Worm (Caenorhabditis elegans) whole organism, L1 larva: ENCODE measurements around the gene sri-27.

Experiments used
- C16A3.4 ChIP-seq: fragments of 150-350 bp; optimal IDR thresholded peaks from 2 replicates; lab custom pipeline; 2014; ENCODE audit warnings: missing biosample characterization, missing genetic modification characterization
- C34B4.2 ChIP-seq: sonication (generic microtip); optimal IDR thresholded peaks from 2 replicates; lab custom pipeline; 2017; ENCODE audit warnings: mild to moderate bottlenecking, missing genetic modification characterization, missing compliant biosample characterization
- F16B12.6 ChIP-seq: fragments of 150-350 bp; optimal IDR thresholded peaks from 2 replicates; lab custom pipeline; 2014; ENCODE audit warnings: missing biosample characterization, missing genetic modification characterization
- Y116A8C.19 ChIP-seq: sonication (generic microtip); optimal IDR thresholded peaks from 2 replicates; lab custom pipeline; 2016; ENCODE audit warnings: missing compliant biosample characterization, missing genetic modification characterization, borderline replicate concordance
- blmp-1 ChIP-seq: fragments of 150-350 bp; optimal IDR thresholded peaks from 2 replicates; lab custom pipeline; 2014; ENCODE audit warnings: missing biosample characterization, missing genetic modification characterization
- ceh-63 ChIP-seq: fragments of 200-800 bp; sonication (Bioruptor generic); optimal IDR thresholded peaks from 2 replicates; lab custom pipeline; 2018; ENCODE audit warnings: mild to moderate bottlenecking, missing genetic modification characterization, missing compliant biosample characterization
- ceh-82 ChIP-seq, 3 experiments: fragments of 150-350 bp in 1 of 3; sonication (generic microtip) in 2 of 3; optimal IDR thresholded peaks; 2 replicates each; lab custom pipeline; 2014 to 2017; ENCODE audit warnings: missing biosample characterization in 3 of 3, missing genetic modification characterization in 3 of 3
- ceh-88 ChIP-seq: fragments of 200-800 bp; sonication (Bioruptor generic); IDR thresholded peaks from 2 replicates; pipeline ENCODE4 v1.3.6; 2022; ENCODE audit warnings: missing genetic modification characterization, missing compliant biosample characterization
- ceh-90 ChIP-seq: sonication (generic microtip); optimal IDR thresholded peaks from 2 replicates; lab custom pipeline; 2016; ENCODE audit warnings: missing genetic modification characterization, missing compliant biosample characterization
- dsc-1 ChIP-seq: sonication (generic microtip); optimal IDR thresholded peaks from 2 replicates; lab custom pipeline; 2016; ENCODE audit warnings: mild to moderate bottlenecking, missing genetic modification characterization, missing compliant biosample characterization
- efl-1 ChIP-seq, 4 experiments: fragments of 150-350 bp; optimal IDR thresholded peaks in 3 of 4; peaks in 1 of 4; 1 replicate in 1 of 4; 2 replicates in 3 of 4; lab custom pipeline; 2014; ENCODE audit warnings: missing biosample characterization in 2 of 4, missing genetic modification characterization in 2 of 4, missing genetic modification reagents in 2 of 4
- elt-2 ChIP-seq: sonication (generic microtip); optimal IDR thresholded peaks from 2 replicates; lab custom pipeline; 2016; ENCODE audit warnings: missing genetic modification characterization, mild to moderate bottlenecking, inconsistent platforms, missing compliant biosample characterization, missing genetic modification reagents
- elt-3 ChIP-seq, 6 experiments: fragments of 150-350 bp in 1 of 6; sonication (generic microtip); optimal IDR thresholded peaks; 2 replicates each; lab custom pipeline; 2017 to 2018; ENCODE audit warnings: missing biosample characterization in 6 of 6, missing genetic modification characterization in 6 of 6, inconsistent platforms in 1 of 6
- ets-5 ChIP-seq: fragments of 200-800 bp; sonication (Bioruptor generic); IDR thresholded peaks from 2 replicates; pipeline ENCODE4 v1.3.6; 2022; ENCODE audit warnings: missing genetic modification characterization, missing compliant biosample characterization
- fkh-10 ChIP-seq: sonication (generic microtip); optimal IDR thresholded peaks from 2 replicates; lab custom pipeline; 2017; ENCODE audit warnings: missing biosample characterization, missing genetic modification reagents, missing genetic modification characterization
- fkh-8 ChIP-seq: sonication (generic microtip); optimal IDR thresholded peaks from 2 replicates; lab custom pipeline; 2016; ENCODE audit warnings: mild to moderate bottlenecking, missing genetic modification characterization, missing compliant biosample characterization
- grh-1 ChIP-seq: fragments of 200-800 bp; sonication (Bioruptor generic); IDR thresholded peaks from 2 replicates; pipeline ENCODE4 v1.3.6; 2022; ENCODE audit warnings: missing genetic modification reagents, missing genetic modification characterization, missing compliant biosample characterization
- hpl-2 ChIP-seq: fragments of 150-350 bp; optimal IDR thresholded peaks from 2 replicates; lab custom pipeline; 2014; ENCODE audit warnings: missing biosample characterization, missing genetic modification reagents, missing genetic modification characterization
- isw-1 ChIP-seq: fragments of 200-800 bp; sonication (Bioruptor generic); IDR thresholded peaks from 2 replicates; pipeline ENCODE4 v1.3.6; 2022; ENCODE audit warnings: missing genetic modification characterization, missing compliant biosample characterization
- jun-1 ChIP-seq: fragments of 150-350 bp; optimal IDR thresholded peaks from 2 replicates; lab custom pipeline; 2014; ENCODE audit warnings: missing biosample characterization, missing genetic modification reagents, missing genetic modification characterization
- lin-13 ChIP-seq: fragments of 150-350 bp; optimal IDR thresholded peaks from 2 replicates; lab custom pipeline; 2014; ENCODE audit warnings: missing biosample characterization, missing genetic modification reagents, missing genetic modification characterization
- lin-14 ChIP-seq: fragments of 200-800 bp; sonication (Bioruptor generic); optimal IDR thresholded peaks from 2 replicates; lab custom pipeline; 2018; ENCODE audit warnings: mild to moderate bottlenecking, missing genetic modification characterization, moderate library complexity, missing compliant biosample characterization
- lin-15B ChIP-seq: fragments of 150-350 bp; sonication (generic microtip); optimal IDR thresholded peaks from 3 replicates; lab custom pipeline; 2014; ENCODE audit warnings: missing biosample characterization, missing genetic modification characterization
- lin-35 ChIP-seq, 2 experiments: fragments of 150-350 bp; optimal IDR thresholded peaks; 2 replicates each; lab custom pipeline; 2014; ENCODE audit warnings: missing biosample characterization in 2 of 2, missing genetic modification characterization in 2 of 2, missing genetic modification reagents in 2 of 2
- lin-39 ChIP-seq: fragments of 150-350 bp; optimal IDR thresholded peaks from 2 replicates; lab custom pipeline; 2014; ENCODE audit warnings: missing biosample characterization, missing genetic modification reagents, missing genetic modification characterization
- lir-3 ChIP-seq: sonication (generic microtip); optimal IDR thresholded peaks from 2 replicates; lab custom pipeline; 2016; ENCODE audit warnings: mild to moderate bottlenecking, missing genetic modification characterization, moderate library complexity, missing compliant biosample characterization; ENCODE audit not compliant: poor library complexity
- lsy-2 ChIP-seq, 2 experiments: fragments of 150-350 bp; optimal IDR thresholded peaks; 2 replicates each; lab custom pipeline; 2014; ENCODE audit warnings: missing biosample characterization in 2 of 2, missing genetic modification characterization in 2 of 2
- mab-9 ChIP-seq: fragments of 200-800 bp; sonication (Bioruptor generic); IDR thresholded peaks from 2 replicates; pipeline ENCODE4 v1.3.6; 2022; ENCODE audit warnings: missing genetic modification reagents, missing genetic modification characterization, missing compliant biosample characterization
- mdl-1 ChIP-seq, 2 experiments: fragments of 150-350 bp; optimal IDR thresholded peaks; 2 replicates each; lab custom pipeline; 2014 to 2017; ENCODE audit warnings: missing biosample characterization in 2 of 2, missing genetic modification characterization in 2 of 2, inconsistent platforms in 1 of 2
- mef-2 ChIP-seq: fragments of 150-350 bp; optimal IDR thresholded peaks from 2 replicates; lab custom pipeline; 2014; ENCODE audit warnings: missing biosample characterization, missing genetic modification characterization
- mep-1 ChIP-seq: fragments of 150-350 bp; optimal IDR thresholded peaks from 2 replicates; lab custom pipeline; 2014; ENCODE audit warnings: missing biosample characterization, missing genetic modification characterization
- nhr-11 ChIP-seq: fragments of 150-350 bp; optimal IDR thresholded peaks from 2 replicates; lab custom pipeline; 2014; ENCODE audit warnings: missing biosample characterization, missing genetic modification characterization
- nhr-12 ChIP-seq: sonication (generic microtip); optimal IDR thresholded peaks from 2 replicates; lab custom pipeline; 2017; ENCODE audit warnings: missing biosample characterization, missing genetic modification characterization
- nhr-19 ChIP-seq: fragments of 200-800 bp; sonication (Bioruptor generic); conservative IDR thresholded peaks from 2 replicates; pipeline ENCODE4 v1.3.6; 2022; ENCODE audit warnings: missing genetic modification characterization, missing compliant biosample characterization
- nhr-20 ChIP-seq: sonication (generic microtip); optimal IDR thresholded peaks from 2 replicates; lab custom pipeline; 2016; ENCODE audit warnings: mild to moderate bottlenecking, missing genetic modification characterization, missing compliant biosample characterization
- nhr-237 ChIP-seq: fragments of 150-350 bp; optimal IDR thresholded peaks from 2 replicates; lab custom pipeline; 2014; ENCODE audit warnings: missing biosample characterization, missing genetic modification characterization
- nhr-71 ChIP-seq: sonication (generic microtip); optimal IDR thresholded peaks from 2 replicates; lab custom pipeline; 2016; ENCODE audit warnings: mild to moderate bottlenecking, missing genetic modification characterization, moderate library complexity, missing compliant biosample characterization
- nhr-76 ChIP-seq: sonication (generic microtip); optimal IDR thresholded peaks from 2 replicates; lab custom pipeline; 2017; ENCODE audit warnings: missing biosample characterization, missing genetic modification characterization
- nhr-85 ChIP-seq: sonication (generic microtip); peaks from one replicate; lab custom pipeline; 2016; ENCODE audit warnings: missing genetic modification characterization, inconsistent platforms, missing compliant biosample characterization
- pag-3 ChIP-seq: sonication (generic microtip); optimal IDR thresholded peaks from 2 replicates; lab custom pipeline; 2017; ENCODE audit warnings: missing genetic modification characterization, mild to moderate bottlenecking, missing compliant biosample characterization, antibody characterized with exemption, borderline replicate concordance; ENCODE audit not compliant: insufficient read depth
- snu-23 ChIP-seq: sonication (generic microtip); optimal IDR thresholded peaks from 2 replicates; lab custom pipeline; 2016; ENCODE audit warnings: missing genetic modification characterization, missing compliant biosample characterization
- sup-37 ChIP-seq: fragments of 200-800 bp; sonication (Bioruptor generic); optimal IDR thresholded peaks from 2 replicates; lab custom pipeline; 2018; ENCODE audit warnings: mild to moderate bottlenecking, missing genetic modification characterization, missing compliant biosample characterization
- swsn-7 ChIP-seq: sonication (generic microtip); optimal IDR thresholded peaks from 2 replicates; lab custom pipeline; 2016; ENCODE audit warnings: missing genetic modification characterization, missing compliant biosample characterization
- unc-130 ChIP-seq: fragments of 150-350 bp; optimal IDR thresholded peaks from 2 replicates; lab custom pipeline; 2017; ENCODE audit warnings: missing biosample characterization, missing genetic modification characterization, inconsistent platforms
- unc-86 ChIP-seq: sonication (generic microtip); optimal IDR thresholded peaks from 2 replicates; lab custom pipeline; 2016; ENCODE audit warnings: missing genetic modification characterization, missing compliant biosample characterization
- vab-15 ChIP-seq: sonication (generic microtip); optimal IDR thresholded peaks from 2 replicates; lab custom pipeline; 2017; ENCODE audit warnings: missing genotype, mild to moderate bottlenecking, missing genetic modification characterization, missing compliant biosample characterization
- xbp-1 ChIP-seq: sonication (generic microtip); optimal IDR thresholded peaks from 2 replicates; lab custom pipeline; 2016; ENCODE audit warnings: missing genetic modification characterization, missing compliant biosample characterization
- zag-1 ChIP-seq: fragments of 150-350 bp; optimal IDR thresholded peaks from 2 replicates; lab custom pipeline; 2014; ENCODE audit warnings: missing biosample characterization, missing genetic modification characterization
- ztf-11 ChIP-seq, 2 experiments: sonication (generic microtip); optimal IDR thresholded peaks; 2 replicates each; lab custom pipeline; 2016 to 2017; ENCODE audit warnings: missing genetic modification characterization in 2 of 2, missing biosample characterization in 1 of 2, missing compliant biosample characterization in 1 of 2
- ztf-4 ChIP-seq: fragments of 150-350 bp; optimal IDR thresholded peaks from 2 replicates; lab custom pipeline; 2014; ENCODE audit warnings: missing biosample characterization, missing genetic modification characterization

Gene sri-27

DNA sequence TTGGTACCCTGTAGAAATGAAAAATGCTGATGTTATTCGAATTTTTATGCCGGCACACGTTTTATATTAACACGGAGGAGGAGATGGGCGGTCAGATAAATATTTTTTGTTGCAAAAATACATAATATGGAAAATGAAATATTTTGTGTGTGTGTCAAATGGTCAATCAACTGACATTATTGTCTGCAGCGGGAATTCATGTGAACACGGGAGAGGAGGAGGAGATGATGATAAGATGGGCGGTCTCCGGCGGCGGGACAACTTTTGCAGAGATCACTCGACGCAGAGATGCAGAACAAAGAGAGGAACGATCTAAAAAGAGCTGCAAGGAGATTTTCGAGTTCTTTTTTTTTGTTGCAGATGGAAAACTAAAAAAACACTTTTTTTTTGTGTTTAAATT, 46.3 kb downstream of the sri-27 start, which contains the start of gene dhs-13 (continued):
- no peak for TF ChIP-seq jun-1 (tag; lab: Kevin White, UChicago)
- TF ChIP-seq sup-37 (GFP tag; lab: Kevin White, UChicago): no peak
- no peak for TF ChIP-seq mef-2 (tag; lab: Kevin White, UChicago)
- TF ChIP-seq lir-3: no peak
- TF ChIP-seq blmp-1 (tag; lab: Kevin White, UChicago): peak; percentile 43
- TF ChIP-seq, all 84 proteins: peak for 13

DNA sequence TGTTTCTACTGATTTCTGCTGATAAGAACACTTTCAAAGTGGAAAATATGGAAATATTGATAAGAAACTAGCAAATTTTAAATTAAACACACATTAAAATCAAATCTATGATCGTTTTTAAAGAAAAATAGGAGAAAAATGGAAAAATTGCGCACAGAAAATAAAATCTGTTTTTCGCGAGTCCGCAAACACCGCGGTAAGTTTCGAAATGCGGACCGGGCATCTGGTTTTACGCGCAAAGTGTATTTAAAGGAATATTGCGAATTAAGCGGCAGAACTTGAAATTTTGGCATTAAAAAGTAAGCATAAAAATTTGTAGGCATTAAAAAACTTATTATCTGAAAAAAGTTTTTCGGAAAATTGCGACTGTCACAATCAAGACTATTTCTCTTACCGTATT, 47.7 kb downstream of the sri-27 start:
- TF ChIP-seq elt-3 (tag; optimal IDR thresholded peaks at IDR 0.05; lab: Kevin White, UChicago) (no peak), fkh-10 (GFP tag; lab: Kevin White, UChicago) (no peak), unc-130 (tag; lab: Kevin White, UChicago) (peak; percentile 11), unc-86 (tag; lab: Kevin White, UChicago) (no peak), snu-23 (GFP tag; lab: Kevin White, UChicago) (peak; percentile 9), nhr-12 (no peak), nhr-71 (tag; lab: Kevin White, UChicago) (peak; percentile 11), ztf-4 (tag; lab: Kevin White, UChicago) (no peak), elt-2 (no peak), F16B12.6 (tag; lab: Kevin White, UChicago) (peak; percentile 83), grh-1 (GFP tag; lab: Robert Waterston, UW) (no peak), isw-1 (GFP tag; lab: Robert Waterston, UW) (no peak), nhr-85 (tag; lab: Kevin White, UChicago) (no peak), zag-1 (no peak), ceh-82 (tag; optimal IDR thresholded peaks at IDR 0.05; lab: Kevin White, UChicago) (no peak), lin-13 (GFP tag; lab: Kevin White, UChicago) (no peak), lin-14 (peak; percentile 18), blmp-1 (tag; lab: Kevin White, UChicago) (no peak), pag-3 (no peak), nhr-19 (GFP tag; lab: Robert Waterston, UW) (no peak), lin-35 (GFP tag; optimal IDR thresholded peaks at IDR 0.05; lab: Kevin White, UChicago) (peak in 1 of 2 experiments; percentile 3), nhr-11 (tag; lab: Kevin White, UChicago) (no peak), sup-37 (GFP tag; lab: Kevin White, UChicago) (no peak), C16A3.4 (no peak), jun-1 (tag; lab: Kevin White, UChicago) (no peak), swsn-7 (no peak), mdl-1 (tag; optimal IDR thresholded peaks at IDR 0.05; lab: Kevin White, UChicago) (no peak), lin-15B (tag; lab: Kevin White, UChicago) (no peak), mef-2 (tag; lab: Kevin White, UChicago) (no peak), fkh-8 (no peak), ceh-88 (GFP tag; lab: Robert Waterston, UW) (no peak), nhr-76 (tag; lab: Kevin White, UChicago) (no peak), dsc-1 (tag; lab: Kevin White, UChicago) (no peak), xbp-1 (tag; lab: Kevin White, UChicago) (no peak), lin-39 (tag; lab: Kevin White, UChicago) (no peak), mep-1 (tag; lab: Kevin White, UChicago) (peak; percentile 25), ztf-11 (tag; optimal IDR thresholded peaks at IDR 0.05; lab: Kevin White, UChicago) (no peak), hpl-2 (no peak), C34B4.2 (tag; lab: Kevin White, UChicago) (no peak), nhr-20 (tag; lab: Kevin White, UChicago) (no peak), ceh-63 (GFP tag; lab: Kevin White, UChicago) (no peak), mab-9 (GFP tag; lab: Robert Waterston, UW) (no peak), lsy-2 (tag; optimal IDR thresholded peaks at IDR 0.05; lab: Kevin White, UChicago) (peak; percentile 11 to 29), ceh-90 (tag; lab: Kevin White, UChicago) (no peak), ets-5 (GFP tag; lab: Robert Waterston, UW) (no peak), Y116A8C.19 (tag; lab: Kevin White, UChicago) (no peak), efl-1 (optimal IDR thresholded peaks at IDR 0.05; lab: Kevin White, UChicago) (peak; percentile 11 to 30), efl-1 (GFP tag; optimal IDR thresholded peaks at IDR 0.05 in 1 of 2; lab: Kevin White, UChicago) (peak; percentile 37 to 94), vab-15 (tag; lab: Kevin White, UChicago) (no peak), nhr-237 (no peak)
